Worm (Caenorhabditis elegans): Measurements from ENCODE around the gene col-8.

Gene col-8

DNA sequence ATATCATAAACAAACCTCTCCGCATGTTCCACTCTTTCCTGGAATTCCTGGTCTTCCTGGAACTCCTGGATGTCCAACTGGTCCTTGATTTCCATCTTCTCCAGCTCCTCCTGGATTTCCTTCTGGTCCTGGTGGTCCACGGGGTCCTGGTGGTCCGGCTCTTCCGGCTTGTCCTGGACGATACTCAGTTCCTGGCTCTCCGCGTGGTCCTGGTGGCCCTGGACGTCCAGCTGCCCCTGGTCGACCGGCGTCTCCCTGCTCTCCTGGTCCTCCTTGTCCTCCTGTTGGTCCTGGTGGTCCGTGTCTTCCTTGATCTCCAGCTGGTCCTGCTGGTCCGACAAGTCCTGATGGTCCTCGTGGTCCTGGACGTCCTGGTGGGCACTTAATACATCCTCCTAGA lies 676 bp downstream of the col-8 start:
- no peak for TF ChIP-seq ets-5 (GFP tag; IDR thresholded peaks at IDR 0.05)
- TF ChIP-seq Y116A8C.19 (tag; optimal IDR thresholded peaks at IDR 0.05; ENCODE audit: borderline replicate concordance), result no peak
- TF ChIP-seq isw-1 (GFP tag; IDR thresholded peaks at IDR 0.05), result no peak
- no peak for TF ChIP-seq grh-1 (GFP tag; IDR thresholded peaks at IDR 0.05)
- TF ChIP-seq mep-1 (tag; optimal IDR thresholded peaks at IDR 0.05), result no peak
- TF ChIP-seq nhr-19 (GFP tag; conservative IDR thresholded peaks at IDR 0.05), result no peak

DNA sequence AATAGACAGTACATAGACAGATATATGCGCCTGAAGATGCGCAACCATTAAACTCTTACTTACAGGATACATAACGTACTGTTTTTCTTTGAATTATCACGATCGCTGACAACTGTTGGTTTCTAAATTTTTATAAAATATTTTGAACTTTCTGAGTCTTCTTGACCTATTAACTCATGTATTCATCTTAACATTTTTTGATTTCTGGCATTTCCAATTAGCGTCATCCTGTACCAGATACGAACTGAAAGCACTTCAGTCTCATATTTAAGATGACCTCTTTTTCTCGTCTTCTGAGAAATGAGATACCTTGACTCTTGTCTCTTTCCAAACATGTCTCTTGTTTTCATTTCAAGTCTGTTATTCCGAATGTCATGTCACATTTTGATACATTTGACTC lies 6.6 kb downstream of the col-8 start:
- TF ChIP-seq nhr-47 (tag; optimal IDR thresholded peaks at IDR 0.05), result no peak
- TF ChIP-seq isw-1 (GFP tag; IDR thresholded peaks at IDR 0.05), result no peak
- no peak for TF ChIP-seq nhr-12 (tag; optimal IDR thresholded peaks at IDR 0.05)
- no peak for TF ChIP-seq zag-1 (tag; optimal IDR thresholded peaks at IDR 0.05)
- TF ChIP-seq efl-1 (optimal IDR thresholded peaks at IDR 0.05), result no peak
- TF ChIP-seq efl-1 (GFP tag; optimal IDR thresholded peaks at IDR 0.05 in 1 of 2), result no peak
- no peak for TF ChIP-seq nhr-76 (tag; optimal IDR thresholded peaks at IDR 0.05)
- TF ChIP-seq mab-9 (GFP tag; IDR thresholded peaks at IDR 0.05), result no peak
- no peak for TF ChIP-seq nhr-28 (tag; optimal IDR thresholded peaks at IDR 0.05)
- TF ChIP-seq lir-3 (tag; optimal IDR thresholded peaks at IDR 0.05; ENCODE audit: poor library complexity), result no peak
- no peak for TF ChIP-seq C34B4.2 (tag; optimal IDR thresholded peaks at IDR 0.05)

DNA sequence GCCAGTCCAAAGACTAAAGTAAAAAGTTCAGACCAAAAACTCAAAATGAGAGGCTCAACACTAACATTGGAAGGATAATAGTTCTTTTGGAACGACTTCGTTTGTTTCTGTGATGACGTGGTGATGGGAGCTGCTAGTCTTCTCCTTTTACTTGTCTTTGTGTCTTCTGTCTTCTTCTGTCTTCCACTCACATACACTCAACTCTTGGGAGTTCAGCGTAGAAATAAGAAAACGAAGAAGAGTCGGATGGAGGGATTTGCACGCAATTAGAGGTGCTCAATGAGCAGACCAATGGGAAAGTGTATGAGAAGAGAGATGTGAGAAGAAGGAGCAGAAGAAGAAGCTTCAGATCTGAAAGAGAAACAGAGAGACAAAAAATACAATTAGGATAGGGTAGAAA lies 8.3 kb downstream of the col-8 start:
- TF ChIP-seq zip-4 (GFP tag; optimal IDR thresholded peaks at IDR 0.05) (no peak), vab-15 (tag; optimal IDR thresholded peaks at IDR 0.05) (no peak), aly-2 (tag; optimal IDR thresholded peaks at IDR 0.05) (no peak), efl-1 (optimal IDR thresholded peaks at IDR 0.05) (no peak), efl-1 (GFP tag; optimal IDR thresholded peaks at IDR 0.05 in 1 of 2) (peak in 1 of 2 experiments; percentile 57), snu-23 (GFP tag; optimal IDR thresholded peaks at IDR 0.05) (no peak), irx-1 (tag; optimal IDR thresholded peaks at IDR 0.05) (no peak), lin-15B (tag; optimal IDR thresholded peaks at IDR 0.05) (no peak), nhr-71 (tag; optimal IDR thresholded peaks at IDR 0.05) (no peak), ceh-82 (tag; optimal IDR thresholded peaks at IDR 0.05) (no peak), egl-27 (tag; optimal IDR thresholded peaks at IDR 0.05) (no peak), nhr-28 (tag; optimal IDR thresholded peaks at IDR 0.05) (no peak), lin-14 (GFP tag; optimal IDR thresholded peaks at IDR 0.05) (peak; percentile 52), ama-1 (optimal IDR thresholded peaks at IDR 0.05) (no peak)

DNA sequence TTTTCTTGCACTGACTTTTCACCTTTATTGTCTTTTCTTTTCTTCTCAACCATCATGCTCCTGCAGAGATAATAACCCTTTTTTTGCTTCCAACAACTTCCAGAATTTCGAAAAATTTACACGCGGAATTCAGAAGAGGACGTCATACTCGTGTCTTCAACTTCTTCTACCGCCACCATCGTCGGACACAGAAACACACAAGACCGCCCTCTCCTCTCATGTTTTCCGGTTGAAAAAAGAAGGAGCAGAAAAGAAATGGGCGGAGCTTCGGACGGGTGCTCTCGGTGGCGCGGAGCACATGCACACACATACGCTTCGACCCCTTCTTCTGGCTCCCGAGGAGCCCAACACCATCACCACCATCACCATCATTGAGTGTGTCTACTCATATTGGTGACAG lies 11.6 kb downstream of the col-8 start, which contains the start of gene lgc-38:
Gene lgc-38 (plus strand): TSS at position 301 of the 400 bp plus-strand sequence.
- TF ChIP-seq fkh-10 (GFP tag; optimal IDR thresholded peaks at IDR 0.05) (no peak), unc-30 (tag; optimal IDR thresholded peaks at IDR 0.05) (no peak), lin-14 (GFP tag; optimal IDR thresholded peaks at IDR 0.05) (peak; percentile 7), unc-86 (tag; optimal IDR thresholded peaks at IDR 0.05) (no peak), ceh-8 (GFP tag; optimal IDR thresholded peaks at IDR 0.05) (no peak), lin-35 (GFP tag; optimal IDR thresholded peaks at IDR 0.05) (no peak), ces-1 (GFP tag; optimal IDR thresholded peaks at IDR 0.05) (no peak), nhr-20 (tag; optimal IDR thresholded peaks at IDR 0.05) (no peak)

DNA sequence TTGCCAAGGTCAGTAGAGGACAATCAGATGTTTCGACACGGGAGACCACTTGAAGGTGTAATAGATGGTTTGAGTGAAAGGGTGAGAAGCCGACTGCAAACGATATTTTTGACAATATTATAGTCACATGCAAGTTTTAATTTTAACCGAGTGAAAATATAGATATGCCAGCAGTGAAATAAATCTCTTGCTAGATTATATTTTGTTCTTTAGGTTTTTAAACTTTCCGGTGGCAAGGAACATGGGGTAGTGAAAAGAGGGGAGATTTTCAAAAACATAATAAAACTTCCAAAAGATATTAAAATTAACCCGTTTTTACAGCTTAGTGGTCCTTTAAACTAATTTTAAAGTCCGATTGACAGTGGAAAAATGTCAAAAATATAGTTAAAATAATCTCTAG lies 15.1 kb downstream of the col-8 start, which contains the start of gene C06E8.5:
Gene C06E8.5 (minus strand): TSS at position 101 of the 400 bp plus-strand sequence.
- TF ChIP-seq nhr-76 (tag; optimal IDR thresholded peaks at IDR 0.05) (no peak), C34B4.2 (tag; optimal IDR thresholded peaks at IDR 0.05) (no peak), lsy-2 (tag; optimal IDR thresholded peaks at IDR 0.05) (no peak), nhr-77 (tag; optimal IDR thresholded peaks at IDR 0.05) (no peak), ama-1 (optimal IDR thresholded peaks at IDR 0.05) (no peak), irx-1 (tag; optimal IDR thresholded peaks at IDR 0.05) (no peak), pag-3 (tag; optimal IDR thresholded peaks at IDR 0.05; ENCODE audit: borderline replicate concordance, insufficient read depth) (no peak), ets-5 (GFP tag; IDR thresholded peaks at IDR 0.05) (no peak), efl-1 (optimal IDR thresholded peaks at IDR 0.05) (no peak), efl-1 (GFP tag; optimal IDR thresholded peaks at IDR 0.05 in 1 of 2) (no peak), nhr-28 (tag; optimal IDR thresholded peaks at IDR 0.05) (no peak), F16B12.6 (tag; optimal IDR thresholded peaks at IDR 0.05) (no peak), fkh-4 (tag; optimal IDR thresholded peaks at IDR 0.05; ENCODE audit: borderline replicate concordance) (no peak), ceh-90 (tag; optimal IDR thresholded peaks at IDR 0.05) (no peak), unc-98 (GFP tag; IDR thresholded peaks at IDR 0.05) (no peak), nhr-20 (tag; optimal IDR thresholded peaks at IDR 0.05) (no peak), unc-130 (tag; optimal IDR thresholded peaks at IDR 0.05) (no peak)

Measured in whole organism, L1 larva.